Worm (Caenorhabditis elegans): ENCODE data around the gene C05D12.3.

C05D12.3 gene

DNA sequence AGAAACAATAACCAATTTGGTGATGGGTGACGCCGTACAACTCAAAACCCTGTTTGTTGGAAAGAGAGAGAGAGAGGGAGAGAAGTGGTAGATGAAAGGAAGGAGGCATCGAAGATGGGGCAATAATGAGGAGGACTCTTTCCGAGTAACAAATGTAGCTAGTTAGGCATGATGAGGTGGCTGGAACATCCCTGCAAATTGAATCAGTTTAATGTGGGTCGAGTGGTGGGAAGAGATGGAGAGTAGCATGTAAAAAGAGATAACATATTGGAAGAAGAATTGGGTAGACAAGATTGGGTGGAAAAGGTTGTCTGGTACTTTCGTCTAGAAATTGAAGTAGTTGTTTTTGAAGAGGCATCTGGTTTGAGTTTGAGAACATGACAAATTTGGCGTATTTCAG lies 28.8 kb upstream of the C05D12.3 start:
- TF ChIP-seq ztf-29 (GFP tag; IDR thresholded peaks at IDR 0.05) (no peak), cog-1 (tag; optimal IDR thresholded peaks at IDR 0.05) (no peak), ref-1 (GFP tag; conservative IDR thresholded peaks at IDR 0.05) (no peak), T22C8.4 (GFP tag; IDR thresholded peaks at IDR 0.05) (no peak), tab-1 (GFP tag; IDR thresholded peaks at IDR 0.05) (0 out of 2 replicates have a peak, but pooled peaks have one; percentile 23), klf-2 (GFP tag; conservative IDR thresholded peaks at IDR 0.05) (no peak), med-1 (GFP tag; optimal IDR thresholded peaks at IDR 0.05; ENCODE audit: insufficient read depth) (no peak), flt-1 (GFP tag; IDR thresholded peaks at IDR 0.05) (peak; percentile 22; the same call in 1 of the 2 replicates)

DNA sequence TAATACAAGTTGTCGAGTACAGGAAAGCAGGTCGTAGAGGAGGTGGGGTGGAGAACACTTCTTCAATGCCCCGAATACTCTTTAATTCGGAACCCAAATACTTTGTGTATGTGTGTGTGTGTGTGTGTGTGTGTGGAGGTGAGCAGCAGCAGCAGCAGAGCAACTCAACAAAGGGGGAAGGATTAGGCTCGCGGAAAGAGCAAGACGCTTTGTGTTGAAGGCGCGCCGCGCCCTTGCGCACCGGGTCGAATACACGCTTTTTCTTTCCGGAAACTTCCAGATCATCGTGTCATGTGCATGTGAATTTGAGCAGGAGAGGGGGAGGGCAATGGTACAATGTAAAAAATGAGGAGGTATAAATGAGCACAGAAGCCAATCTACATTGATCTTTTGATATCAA lies 26.3 kb upstream of the C05D12.3 start:
- no peak for TF ChIP-seq flt-1 (GFP tag; IDR thresholded peaks at IDR 0.05)
- TF ChIP-seq tab-1 (GFP tag; IDR thresholded peaks at IDR 0.05): 0 out of 2 replicates have a peak, but pooled peaks have one; percentile 44
- no peak for TF ChIP-seq ztf-29 (GFP tag; IDR thresholded peaks at IDR 0.05)
- TF ChIP-seq ztf-23 (GFP tag; IDR thresholded peaks at IDR 0.05): 0 out of 2 replicates have a peak, but pooled peaks have one; percentile 58

DNA sequence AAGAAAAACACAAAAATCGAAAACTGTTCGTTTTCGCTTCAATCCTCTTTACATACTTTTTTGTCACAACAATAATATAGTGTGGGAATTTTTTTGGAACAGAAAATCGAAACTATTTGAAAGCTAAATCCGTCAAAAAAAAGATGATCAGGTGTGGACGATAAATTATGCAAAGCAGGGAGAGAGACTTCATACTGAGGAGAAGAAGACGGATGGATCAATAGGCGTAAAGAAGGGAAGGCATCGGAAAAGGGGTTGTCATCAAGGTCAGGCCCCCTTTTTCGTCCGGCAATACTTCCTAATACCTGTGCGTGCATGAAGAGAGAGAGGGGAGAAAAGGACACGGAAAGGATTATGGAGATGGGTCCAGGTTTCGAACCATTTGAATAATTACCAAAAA lies 24.7 kb upstream of the C05D12.3 start:
- no peak for TF ChIP-seq tab-1 (GFP tag; IDR thresholded peaks at IDR 0.05)
- no peak for TF ChIP-seq ztf-29 (GFP tag; IDR thresholded peaks at IDR 0.05)
- TF ChIP-seq med-1 (GFP tag; optimal IDR thresholded peaks at IDR 0.05; ENCODE audit: insufficient read depth): no peak
- no peak for TF ChIP-seq flt-1 (GFP tag; IDR thresholded peaks at IDR 0.05)
- TF ChIP-seq ztf-23 (GFP tag; IDR thresholded peaks at IDR 0.05): no peak
- no peak for TF ChIP-seq T22C8.4 (GFP tag; IDR thresholded peaks at IDR 0.05)
- TF ChIP-seq cog-1 (tag; optimal IDR thresholded peaks at IDR 0.05): no peak
- TF ChIP-seq klf-2 (GFP tag; conservative IDR thresholded peaks at IDR 0.05): no peak
- no peak for TF ChIP-seq ref-1 (GFP tag; conservative IDR thresholded peaks at IDR 0.05)

DNA sequence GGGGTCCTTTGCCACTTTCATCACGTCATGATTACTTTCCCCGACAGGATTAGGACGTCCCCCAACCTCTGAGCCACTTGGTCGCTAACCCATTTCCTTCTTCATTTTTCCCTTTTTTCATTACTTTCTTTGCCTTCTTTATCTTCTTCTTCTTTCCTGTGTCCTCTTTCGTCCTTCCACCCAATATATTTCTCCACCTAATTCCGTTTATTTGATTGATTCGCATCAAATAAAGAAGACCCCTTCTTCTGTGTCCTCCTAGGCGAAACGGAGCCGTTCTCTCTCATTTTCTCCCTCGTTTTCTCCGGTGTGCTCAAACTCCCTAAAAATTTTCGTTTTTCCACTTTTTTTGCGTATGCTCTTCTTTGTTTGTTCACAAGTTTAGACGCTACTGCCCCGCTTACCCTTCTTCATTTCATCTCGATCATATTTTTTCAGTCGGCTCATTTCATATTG lies 15.4 kb upstream of the C05D12.3 start, which contains the start of gene C05D12.7:
TSS of gene C05D12.7 (plus strand) at position 406 of the 456 bp plus-strand sequence.
- TF ChIP-seq ztf-29 (GFP tag; IDR thresholded peaks at IDR 0.05) (no peak), ztf-23 (GFP tag; IDR thresholded peaks at IDR 0.05) (no peak), flt-1 (GFP tag; IDR thresholded peaks at IDR 0.05) (no peak), klf-2 (GFP tag; conservative IDR thresholded peaks at IDR 0.05) (no peak), T22C8.4 (GFP tag; IDR thresholded peaks at IDR 0.05) (no peak), ref-1 (GFP tag; conservative IDR thresholded peaks at IDR 0.05) (no peak), cog-1 (tag; optimal IDR thresholded peaks at IDR 0.05) (no peak), tab-1 (GFP tag; IDR thresholded peaks at IDR 0.05) (no peak), med-1 (GFP tag; optimal IDR thresholded peaks at IDR 0.05; ENCODE audit: insufficient read depth) (no peak)

DNA sequence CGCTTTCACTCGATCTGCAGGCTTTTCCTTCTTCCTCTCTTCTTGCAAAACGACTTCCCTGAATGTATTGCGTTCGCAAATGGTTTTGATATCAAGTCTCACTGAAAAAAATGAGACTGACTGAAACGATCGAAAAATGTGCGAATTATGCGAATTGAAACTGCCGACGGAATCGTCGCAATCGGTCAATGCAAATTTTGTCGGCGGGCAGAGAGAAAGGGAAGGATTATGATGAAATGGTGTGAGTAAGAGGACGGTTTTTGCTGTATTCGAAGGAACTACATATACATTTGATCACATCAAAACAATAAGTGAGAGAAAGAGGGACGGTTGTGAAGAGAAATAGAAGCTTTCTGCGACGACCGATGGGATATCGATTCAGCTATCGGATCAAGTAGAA lies 9.4 kb upstream of the C05D12.3 start, which contains the start of gene C05D12.1:
TSS of gene C05D12.1 (minus strand) at position 101 of the 400 bp plus-strand sequence.
- TF ChIP-seq flt-1 (GFP tag; IDR thresholded peaks at IDR 0.05) (no peak), T22C8.4 (GFP tag; IDR thresholded peaks at IDR 0.05) (no peak), ztf-23 (GFP tag; IDR thresholded peaks at IDR 0.05) (no peak), klf-2 (GFP tag; conservative IDR thresholded peaks at IDR 0.05) (no peak), tab-1 (GFP tag; IDR thresholded peaks at IDR 0.05) (no peak), ztf-29 (GFP tag; IDR thresholded peaks at IDR 0.05) (no peak), cog-1 (tag; optimal IDR thresholded peaks at IDR 0.05) (no peak), med-1 (GFP tag; optimal IDR thresholded peaks at IDR 0.05; ENCODE audit: insufficient read depth) (no peak), ref-1 (GFP tag; conservative IDR thresholded peaks at IDR 0.05) (no peak)

DNA sequence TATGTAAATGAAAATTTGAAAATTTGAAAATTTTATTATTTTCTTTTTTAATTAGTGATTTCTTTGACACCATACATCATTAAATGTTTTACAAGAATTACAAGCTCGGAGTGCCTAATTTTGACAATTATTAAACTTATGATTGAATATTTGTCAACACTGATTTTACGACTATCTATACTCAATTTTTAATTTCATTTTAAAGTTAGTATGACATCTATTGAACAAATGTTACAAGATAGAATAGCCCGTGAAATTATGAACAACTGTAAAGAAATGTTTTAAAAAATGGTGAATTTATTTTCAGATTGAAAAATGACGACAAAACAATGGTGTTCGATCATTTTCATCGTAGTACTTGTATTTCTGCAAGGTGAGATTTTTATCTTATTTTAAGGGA lies 7.1 kb upstream of the C05D12.3 start, which contains the start of gene C05D12.2:
TSS of gene C05D12.2 (plus strand) at position 301 of the 400 bp plus-strand sequence.
- TF ChIP-seq klf-2 (GFP tag; conservative IDR thresholded peaks at IDR 0.05) (no peak), ref-1 (GFP tag; conservative IDR thresholded peaks at IDR 0.05) (no peak), tab-1 (GFP tag; IDR thresholded peaks at IDR 0.05) (no peak), ztf-23 (GFP tag; IDR thresholded peaks at IDR 0.05) (no peak), ztf-29 (GFP tag; IDR thresholded peaks at IDR 0.05) (no peak), flt-1 (GFP tag; IDR thresholded peaks at IDR 0.05) (no peak), med-1 (GFP tag; optimal IDR thresholded peaks at IDR 0.05; ENCODE audit: insufficient read depth) (no peak), T22C8.4 (GFP tag; IDR thresholded peaks at IDR 0.05) (no peak), cog-1 (tag; optimal IDR thresholded peaks at IDR 0.05) (no peak)

DNA sequence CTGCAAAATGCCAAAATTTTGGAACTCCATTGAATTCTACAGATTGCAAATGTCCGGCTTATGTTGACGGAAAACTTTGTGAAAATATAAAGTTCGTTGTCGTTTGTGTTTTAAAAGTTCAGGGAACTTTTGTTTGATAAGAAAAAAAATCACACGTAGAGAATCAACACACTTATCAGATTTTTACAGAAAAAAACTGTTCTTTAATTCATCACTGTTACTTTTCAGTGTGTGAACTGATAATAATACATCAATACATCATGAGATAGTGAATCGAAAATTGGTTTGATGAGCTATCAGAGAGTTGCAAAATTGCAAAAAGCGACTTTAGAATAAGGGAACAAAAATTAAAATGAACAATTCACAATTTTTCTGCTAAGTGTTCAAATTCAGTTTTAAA lies 6.6 kb upstream of the C05D12.3 start:
- TF ChIP-seq ztf-29 (GFP tag; IDR thresholded peaks at IDR 0.05): no peak
- TF ChIP-seq flt-1 (GFP tag; IDR thresholded peaks at IDR 0.05): no peak
- no peak for TF ChIP-seq tab-1 (GFP tag; IDR thresholded peaks at IDR 0.05)
- no peak for TF ChIP-seq T22C8.4 (GFP tag; IDR thresholded peaks at IDR 0.05)
- no peak for TF ChIP-seq cog-1 (tag; optimal IDR thresholded peaks at IDR 0.05)

DNA sequence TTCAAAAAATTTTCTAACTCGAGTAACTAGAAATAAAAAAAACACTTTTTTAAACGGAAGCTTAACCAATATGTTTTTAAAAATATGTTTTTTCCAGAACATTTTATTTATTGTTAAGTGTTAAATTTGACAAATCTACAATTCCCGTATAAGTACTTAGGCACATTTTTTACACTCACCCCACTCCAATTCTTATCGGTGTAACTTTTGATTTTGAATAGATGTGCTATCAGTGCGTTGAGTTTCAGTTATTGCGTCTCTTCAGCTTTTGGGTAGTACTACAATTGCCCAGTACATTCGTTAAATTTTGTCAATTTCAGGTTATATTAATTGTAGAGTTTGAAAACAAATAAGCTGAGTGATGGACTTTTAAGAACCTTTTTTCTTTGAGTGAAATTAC lies 1.0 kb upstream of the C05D12.3 start:
- TF ChIP-seq med-1 (GFP tag; optimal IDR thresholded peaks at IDR 0.05; ENCODE audit: insufficient read depth): no peak
- TF ChIP-seq ztf-23 (GFP tag; IDR thresholded peaks at IDR 0.05): no peak
- no peak for TF ChIP-seq klf-2 (GFP tag; conservative IDR thresholded peaks at IDR 0.05)
- no peak for TF ChIP-seq ztf-29 (GFP tag; IDR thresholded peaks at IDR 0.05)
- no peak for TF ChIP-seq cog-1 (tag; optimal IDR thresholded peaks at IDR 0.05)
- TF ChIP-seq ref-1 (GFP tag; conservative IDR thresholded peaks at IDR 0.05): no peak
- TF ChIP-seq T22C8.4 (GFP tag; IDR thresholded peaks at IDR 0.05): no peak
- TF ChIP-seq tab-1 (GFP tag; IDR thresholded peaks at IDR 0.05): no peak
- no peak for TF ChIP-seq flt-1 (GFP tag; IDR thresholded peaks at IDR 0.05)

DNA sequence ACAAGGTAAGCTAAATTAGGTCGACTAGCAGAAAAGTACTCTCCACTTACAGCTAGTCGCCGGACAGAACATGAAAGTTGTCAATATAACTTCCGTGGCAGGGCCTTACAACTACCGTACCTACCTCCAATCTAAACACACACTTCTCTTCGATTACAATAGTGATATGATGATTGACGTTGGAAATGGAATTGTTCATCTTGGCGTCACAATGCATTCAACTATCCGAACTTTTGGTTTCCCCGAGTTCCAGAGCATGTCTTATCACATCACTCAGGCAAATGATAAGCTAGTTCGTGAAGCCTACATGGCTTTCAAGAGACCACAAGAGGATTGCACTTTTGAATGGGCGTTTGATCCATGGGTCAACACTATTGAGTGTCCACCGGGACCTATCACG lies 2.3 kb downstream of the C05D12.3 start:
- TF ChIP-seq ztf-29 (GFP tag; IDR thresholded peaks at IDR 0.05): no peak
- TF ChIP-seq cog-1 (tag; optimal IDR thresholded peaks at IDR 0.05): no peak
- TF ChIP-seq klf-2 (GFP tag; conservative IDR thresholded peaks at IDR 0.05): no peak
- TF ChIP-seq ztf-23 (GFP tag; IDR thresholded peaks at IDR 0.05): no peak

DNA sequence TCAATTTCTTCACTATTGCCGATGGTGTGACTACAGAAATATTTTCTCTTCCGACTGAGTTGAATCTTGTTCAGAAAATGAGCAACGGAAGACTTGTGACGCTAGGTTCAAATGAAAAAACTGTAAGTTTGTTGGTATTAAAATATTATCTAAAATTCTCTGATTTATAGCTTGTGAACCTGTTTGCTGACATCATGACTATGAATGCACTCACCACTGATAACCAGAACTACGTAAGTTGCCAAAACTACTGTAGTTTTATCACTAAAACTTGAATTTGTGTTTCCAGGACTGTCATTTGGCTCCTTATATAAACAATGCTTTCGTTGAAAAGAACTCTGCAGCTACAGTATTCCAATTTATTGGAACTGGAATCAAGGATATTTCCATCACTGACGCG lies 3.5 kb downstream of the C05D12.3 start:
- TF ChIP-seq ztf-23 (GFP tag; IDR thresholded peaks at IDR 0.05) (no peak), ztf-29 (GFP tag; IDR thresholded peaks at IDR 0.05) (no peak), tab-1 (GFP tag; IDR thresholded peaks at IDR 0.05) (no peak), ref-1 (GFP tag; conservative IDR thresholded peaks at IDR 0.05) (no peak), flt-1 (GFP tag; IDR thresholded peaks at IDR 0.05) (no peak), T22C8.4 (GFP tag; IDR thresholded peaks at IDR 0.05) (no peak), med-1 (GFP tag; optimal IDR thresholded peaks at IDR 0.05; ENCODE audit: insufficient read depth) (no peak), cog-1 (tag; optimal IDR thresholded peaks at IDR 0.05) (no peak), klf-2 (GFP tag; conservative IDR thresholded peaks at IDR 0.05) (no peak)
